Worm (Caenorhabditis elegans): ENCODE results near the gene B0507.3.

DNA sequence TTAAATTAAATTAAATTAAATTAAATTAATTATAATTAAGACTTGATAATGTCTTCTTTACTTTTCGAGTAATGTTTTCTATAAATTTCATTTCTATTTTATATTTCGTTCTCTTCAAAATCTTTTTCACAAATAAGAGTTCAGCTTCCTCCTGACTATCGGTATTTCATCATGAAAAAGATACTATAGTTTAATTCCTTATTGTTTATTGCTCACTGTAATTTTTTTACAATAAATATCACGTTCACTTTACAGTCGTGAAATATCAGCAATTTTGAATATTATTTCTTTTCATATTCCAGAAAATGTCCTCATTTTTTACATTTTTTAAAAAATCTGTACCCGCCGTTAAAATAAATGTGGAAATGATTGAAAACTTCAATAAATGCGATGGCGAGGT is 32.3 kb upstream of the B0507.3 start, which contains the start of gene ZC196.3:
- TF ChIP-seq fos-1 (tag; optimal IDR thresholded peaks at IDR 0.05) (no peak), ama-1 (optimal IDR thresholded peaks at IDR 0.05) (no peak), unc-62 (GFP tag; optimal IDR thresholded peaks at IDR 0.05) (no peak), skn-1 (tag; optimal IDR thresholded peaks at IDR 0.05) (no peak), elt-3 (tag; optimal IDR thresholded peaks at IDR 0.05) (no peak), nhr-237 (tag; optimal IDR thresholded peaks at IDR 0.05) (no peak), snpc-4 (tag; optimal IDR thresholded peaks at IDR 0.05) (no peak), blmp-1 (tag; optimal IDR thresholded peaks at IDR 0.05; ENCODE audit: insufficient read depth) (no peak), aly-2 (tag; optimal IDR thresholded peaks at IDR 0.05) (no peak), egl-27 (tag; optimal IDR thresholded peaks at IDR 0.05) (no peak), elt-1 (tag; optimal IDR thresholded peaks at IDR 0.05) (no peak), nhr-10 (tag; optimal IDR thresholded peaks at IDR 0.05) (no peak)
